Worm (Caenorhabditis elegans): ENCODE results near the gene sec-3.

Gene sec-3

ce11 chrX:3056098-3056497 is 43.6 kb downstream of the sec-3 start:
- no peak for TF ChIP-seq med-1 (GFP tag; optimal IDR thresholded peaks at IDR 0.05; ENCODE audit: insufficient read depth)
- TF ChIP-seq flt-1 (GFP tag; IDR thresholded peaks at IDR 0.05) = no peak
- no peak for TF ChIP-seq cog-1 (tag; optimal IDR thresholded peaks at IDR 0.05)
- TF ChIP-seq ztf-23 (GFP tag; IDR thresholded peaks at IDR 0.05) = no peak
- no peak for TF ChIP-seq ztf-29 (GFP tag; IDR thresholded peaks at IDR 0.05)
- TF ChIP-seq tab-1 (GFP tag; IDR thresholded peaks at IDR 0.05) = no peak
- TF ChIP-seq ref-1 (GFP tag; conservative IDR thresholded peaks at IDR 0.05) = no peak
- TF ChIP-seq klf-2 (GFP tag; conservative IDR thresholded peaks at IDR 0.05) = no peak
- TF ChIP-seq T22C8.4 (GFP tag; IDR thresholded peaks at IDR 0.05) = no peak

ce11 chrX:3054802-3055201 is 44.9 kb downstream of the sec-3 start, which contains the start of gene twk-26:
Gene twk-26, minus strand, starts transcription at chrX:3054824.
- TF ChIP-seq klf-2 (GFP tag; conservative IDR thresholded peaks at IDR 0.05) (no peak), med-1 (GFP tag; optimal IDR thresholded peaks at IDR 0.05; ENCODE audit: insufficient read depth) (no peak), flt-1 (GFP tag; IDR thresholded peaks at IDR 0.05) (no peak), T22C8.4 (GFP tag; IDR thresholded peaks at IDR 0.05) (no peak), ztf-29 (GFP tag; IDR thresholded peaks at IDR 0.05) (no peak), ztf-23 (GFP tag; IDR thresholded peaks at IDR 0.05) (no peak), cog-1 (tag; optimal IDR thresholded peaks at IDR 0.05) (no peak), tab-1 (GFP tag; IDR thresholded peaks at IDR 0.05) (no peak), ref-1 (GFP tag; conservative IDR thresholded peaks at IDR 0.05) (no peak)

DNA sequence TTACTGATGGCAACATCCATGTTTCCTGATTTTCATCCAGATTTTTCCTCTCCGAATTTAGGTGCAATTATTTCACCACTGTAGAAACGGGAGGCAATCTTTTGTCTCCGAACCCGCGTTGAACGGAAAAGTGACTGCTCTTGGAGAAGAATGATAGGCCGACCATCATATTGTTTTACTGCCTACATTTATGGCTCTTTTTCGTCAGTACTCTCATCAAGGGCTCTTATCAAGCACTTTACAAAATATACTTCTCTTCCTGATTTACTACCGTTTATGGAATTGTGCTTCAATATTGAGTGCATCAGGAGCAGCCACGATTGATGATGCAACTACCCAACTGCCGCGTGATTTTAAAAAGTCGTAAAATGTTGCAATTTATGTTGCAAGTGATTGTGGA is 45.3 kb downstream of the sec-3 start:
- TF ChIP-seq klf-2 (GFP tag; conservative IDR thresholded peaks at IDR 0.05) (no peak), med-1 (GFP tag; optimal IDR thresholded peaks at IDR 0.05; ENCODE audit: insufficient read depth) (no peak), flt-1 (GFP tag; IDR thresholded peaks at IDR 0.05) (no peak), T22C8.4 (GFP tag; IDR thresholded peaks at IDR 0.05) (no peak)

DNA sequence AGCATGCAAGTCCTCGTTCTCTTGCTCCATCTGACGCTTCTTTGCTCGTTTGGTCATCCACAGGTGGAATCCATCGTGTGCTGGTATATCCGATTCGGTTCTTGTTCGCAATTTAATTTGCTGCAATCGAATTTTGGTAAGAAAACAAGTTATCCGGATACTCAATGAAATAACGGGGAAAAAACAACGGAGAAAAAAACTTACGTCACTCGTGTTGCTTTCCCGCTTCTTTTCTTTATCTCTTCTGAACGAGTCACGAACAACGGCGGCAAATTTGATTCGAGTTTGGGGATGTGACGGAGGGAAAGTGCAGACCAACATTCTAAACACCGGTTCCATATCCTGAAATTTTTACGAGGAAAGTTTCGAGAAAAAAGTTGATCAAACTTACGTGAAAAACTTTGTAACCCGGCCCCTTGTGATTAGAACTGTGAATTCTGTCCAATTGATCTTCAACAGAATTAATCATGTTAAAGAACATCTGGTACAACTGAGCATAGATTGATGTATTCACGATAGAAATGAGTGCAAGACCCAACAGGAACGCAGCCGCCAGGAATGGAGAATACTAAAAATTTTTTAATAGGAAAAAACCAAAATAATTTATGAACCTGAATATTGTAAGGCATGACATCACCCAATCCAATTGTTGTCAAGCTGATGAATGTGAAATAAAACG is 48.2 kb downstream of the sec-3 start:
- TF ChIP-seq ref-1 (GFP tag; conservative IDR thresholded peaks at IDR 0.05) = no peak
- no peak for TF ChIP-seq flt-1 (GFP tag; IDR thresholded peaks at IDR 0.05)
- no peak for TF ChIP-seq klf-2 (GFP tag; conservative IDR thresholded peaks at IDR 0.05)
- TF ChIP-seq ztf-23 (GFP tag; IDR thresholded peaks at IDR 0.05) = no peak
- TF ChIP-seq cog-1 (tag; optimal IDR thresholded peaks at IDR 0.05) = no peak

DNA sequence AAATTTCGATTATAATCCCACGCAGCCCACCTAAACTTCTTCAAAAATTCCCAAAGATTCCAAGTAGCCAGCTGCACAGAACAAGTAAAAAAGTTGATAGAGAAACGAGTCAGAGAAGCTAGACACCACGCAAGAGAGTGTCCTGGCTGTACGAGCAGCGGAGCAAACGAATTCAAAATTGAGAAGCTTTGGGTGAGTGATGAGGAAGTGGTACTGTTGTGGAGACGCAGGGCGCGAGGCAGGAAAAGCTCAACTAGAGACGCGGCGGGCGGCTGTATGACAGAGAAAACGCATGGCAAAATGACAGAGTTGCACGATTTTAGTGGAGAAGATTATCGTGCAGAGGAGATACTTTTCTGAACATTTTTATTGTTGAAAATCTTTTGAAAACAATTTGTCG is 50.4 kb downstream of the sec-3 start:
- TF ChIP-seq ztf-29 (GFP tag; IDR thresholded peaks at IDR 0.05) (no peak), tab-1 (GFP tag; IDR thresholded peaks at IDR 0.05) (no peak), T22C8.4 (GFP tag; IDR thresholded peaks at IDR 0.05) (no peak), klf-2 (GFP tag; conservative IDR thresholded peaks at IDR 0.05) (no peak), ref-1 (GFP tag; conservative IDR thresholded peaks at IDR 0.05) (no peak), flt-1 (GFP tag; IDR thresholded peaks at IDR 0.05) (no peak), cog-1 (tag; optimal IDR thresholded peaks at IDR 0.05) (no peak), ztf-23 (GFP tag; IDR thresholded peaks at IDR 0.05) (no peak), med-1 (GFP tag; optimal IDR thresholded peaks at IDR 0.05; ENCODE audit: insufficient read depth) (no peak)

DNA sequence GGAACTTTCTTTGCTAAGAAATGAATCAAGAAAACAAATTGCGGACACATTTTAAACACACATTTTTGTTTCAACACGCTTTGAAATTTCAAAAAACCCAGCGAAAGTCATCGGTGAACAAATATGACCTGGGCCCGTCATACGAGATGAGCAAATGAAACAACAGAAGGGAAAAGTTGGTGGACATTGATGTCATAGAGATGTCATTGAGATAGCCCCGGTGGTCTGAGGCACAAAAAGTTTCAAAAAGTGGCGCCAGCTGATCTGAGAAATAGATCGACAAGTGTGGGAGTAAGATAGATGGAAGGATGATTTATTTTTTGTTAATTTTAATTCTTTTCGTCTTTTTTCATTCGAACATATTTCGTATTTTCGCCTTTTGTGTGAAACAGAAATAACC is 51.0 kb downstream of the sec-3 start:
- no peak for TF ChIP-seq med-1 (GFP tag; optimal IDR thresholded peaks at IDR 0.05; ENCODE audit: insufficient read depth)
- TF ChIP-seq klf-2 (GFP tag; conservative IDR thresholded peaks at IDR 0.05) = no peak

DNA sequence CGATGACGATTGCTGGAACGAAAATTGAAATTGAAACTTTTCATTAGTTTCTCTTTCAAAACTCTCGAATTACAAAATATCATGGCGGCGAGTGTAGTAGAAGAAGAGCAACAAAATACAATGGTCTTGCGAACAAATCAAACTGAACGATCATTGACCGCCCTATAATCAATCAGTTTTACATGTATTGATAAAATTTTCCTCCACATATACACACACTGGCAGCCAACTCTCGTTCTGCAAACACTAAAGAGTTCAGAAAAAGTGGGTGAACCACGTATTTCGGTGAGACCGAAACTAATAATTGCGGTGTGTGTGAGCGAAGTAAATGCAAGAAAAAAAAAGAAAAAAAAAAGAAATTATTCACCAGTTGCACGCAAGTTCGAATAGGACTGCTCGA is 52.4 kb downstream of the sec-3 start:
- no peak for TF ChIP-seq cog-1 (tag; optimal IDR thresholded peaks at IDR 0.05)
- TF ChIP-seq med-1 (GFP tag; optimal IDR thresholded peaks at IDR 0.05; ENCODE audit: insufficient read depth) = no peak
- TF ChIP-seq ztf-29 (GFP tag; IDR thresholded peaks at IDR 0.05) = no peak
- TF ChIP-seq ztf-23 (GFP tag; IDR thresholded peaks at IDR 0.05) = no peak
- no peak for TF ChIP-seq ref-1 (GFP tag; conservative IDR thresholded peaks at IDR 0.05)

DNA sequence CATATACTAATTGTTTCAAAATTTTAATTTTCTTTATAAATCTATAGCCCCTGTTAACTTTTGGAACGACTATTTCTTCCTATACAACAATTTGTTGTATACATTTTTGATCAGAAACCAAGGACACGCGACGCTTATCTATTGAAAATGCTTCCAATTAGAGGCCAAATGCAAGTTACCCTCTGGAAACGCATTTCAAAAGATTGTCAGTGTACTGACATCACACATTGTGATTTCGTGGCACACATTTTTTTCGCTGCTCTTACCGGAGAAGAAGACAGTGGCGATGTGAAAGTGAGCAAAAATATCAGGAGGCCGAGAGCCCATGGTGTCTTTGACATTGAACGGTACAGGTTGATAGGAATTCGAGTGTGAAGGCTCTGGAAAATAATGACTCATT is 54.2 kb downstream of the sec-3 start, which contains the start of gene cnnm-3:
Gene cnnm-3, minus strand, starts transcription at position 382 of the 400 bp plus-strand sequence.
- no peak for TF ChIP-seq ztf-23 (GFP tag; IDR thresholded peaks at IDR 0.05)
- TF ChIP-seq ztf-29 (GFP tag; IDR thresholded peaks at IDR 0.05) = no peak
- TF ChIP-seq T22C8.4 (GFP tag; IDR thresholded peaks at IDR 0.05) = no peak
- no peak for TF ChIP-seq cog-1 (tag; optimal IDR thresholded peaks at IDR 0.05)
